Worm (Caenorhabditis elegans) whole organism, early embryonic: ENCODE results near the gene Y60C6A.2.

Source experiments
- ama-1 ChIP-seq: fragments of 150-350 bp; optimal IDR thresholded peaks from 2 replicates; lab custom pipeline; 2014
- ceh-13 ChIP-seq: fragments of 200-800 bp; sonication (Bioruptor generic); optimal IDR thresholded peaks from 2 replicates; lab custom pipeline; 2018; ENCODE audit warnings: mild to moderate bottlenecking, missing genetic modification characterization, missing compliant biosample characterization
- ceh-36 ChIP-seq: sonication (generic microtip); optimal IDR thresholded peaks from 2 replicates; lab custom pipeline; 2016; ENCODE audit warnings: missing genetic modification characterization, inconsistent platforms, missing compliant biosample characterization
- ets-7 ChIP-seq: sonication (generic microtip); optimal IDR thresholded peaks from 2 replicates; lab custom pipeline; 2016; ENCODE audit warnings: missing genotype, missing genetic modification characterization, missing compliant biosample characterization
- flt-1 ChIP-seq: fragments of 200-800 bp; sonication (Bioruptor generic); IDR thresholded peaks from 2 replicates; pipeline ENCODE4 v1.3.6; 2022; ENCODE audit warnings: missing genetic modification characterization, missing compliant biosample characterization
- hmbx-1 ChIP-seq: sonication (generic microtip); optimal IDR thresholded peaks from 2 replicates; lab custom pipeline; 2016; ENCODE audit warnings: mild to moderate bottlenecking, missing genetic modification characterization, missing compliant biosample characterization
- hmg-4 ChIP-seq: fragments of 200-800 bp; sonication (Bioruptor generic); optimal IDR thresholded peaks from 2 replicates; lab custom pipeline; 2018; ENCODE audit warnings: mild to moderate bottlenecking, missing genetic modification characterization, missing compliant biosample characterization
- hnd-1 ChIP-seq: sonication (generic microtip); optimal IDR thresholded peaks from 2 replicates; lab custom pipeline; 2016; ENCODE audit warnings: missing genetic modification characterization, missing compliant biosample characterization
- pes-1 ChIP-seq: fragments of 200-800 bp; sonication (Bioruptor generic); IDR thresholded peaks from 2 replicates; pipeline ENCODE4 v1.3.6; 2022; ENCODE audit warnings: missing genetic modification reagents, missing genetic modification characterization, missing compliant biosample characterization
- scrt-1 ChIP-seq: fragments of 200-800 bp; sonication (Bioruptor generic); IDR thresholded peaks from 2 replicates; pipeline ENCODE4 v1.3.6; 2022; ENCODE audit warnings: missing genetic modification characterization, missing compliant biosample characterization
- sea-1 ChIP-seq: fragments of 200-800 bp; sonication (Bioruptor generic); conservative IDR thresholded peaks from 2 replicates; pipeline ENCODE4 v1.3.6; 2022; ENCODE audit warnings: missing genetic modification characterization, missing compliant biosample characterization
- tbx-37 ChIP-seq: fragments of 200-800 bp; sonication (Bioruptor generic); conservative IDR thresholded peaks from 2 replicates; pipeline ENCODE4 v1.3.6; 2022; ENCODE audit warnings: missing genetic modification reagents, missing genetic modification characterization, missing compliant biosample characterization
- tra-4 ChIP-seq: sonication (generic microtip); optimal IDR thresholded peaks from 2 replicates; lab custom pipeline; 2017; ENCODE audit warnings: missing genetic modification characterization, missing compliant biosample characterization

ce11 chrV:4818563-4818962, 33.3 kb upstream of the Y60C6A.2 start, which contains the start of gene ccep-97:
- TF ChIP-seq tbx-37 (no peak), scrt-1 (GFP tag; lab: Robert Waterston, UW) (no peak), hnd-1 (tag; lab: Kevin White, UChicago) (no peak), ets-7 (tag; lab: Kevin White, UChicago) (no peak), ama-1 (no peak), pes-1 (no peak), ceh-13 (GFP tag; lab: Kevin White, UChicago) (no peak), hmbx-1 (tag; lab: Kevin White, UChicago) (no peak), ceh-36 (tag; lab: Kevin White, UChicago) (no peak), flt-1 (GFP tag; lab: Robert Waterston, UW) (no peak), sea-1 (GFP tag; lab: Robert Waterston, UW) (no peak), hmg-4 (GFP tag; lab: Kevin White, UChicago) (no peak), tra-4 (tag; lab: Kevin White, UChicago) (no peak)
